Worm (Caenorhabditis elegans) whole organism, L4 larva: ENCODE measurements around the gene C34C6.9.

Source experiments
- T26A8.4 ChIP-seq: fragments of 200-800 bp; sonication (Bioruptor generic); IDR thresholded peaks from 2 replicates; pipeline ENCODE4 v1.3.6; 2022; ENCODE audit warnings: missing genetic modification characterization, missing compliant biosample characterization
- ceh-20 ChIP-seq: fragments of 200-800 bp; sonication (Bioruptor generic); IDR thresholded peaks from 2 replicates; pipeline ENCODE4 v1.3.6; 2022; ENCODE audit warnings: missing genetic modification reagents, missing genetic modification characterization, missing compliant biosample characterization
- ceh-44 ChIP-seq: fragments of 200-800 bp; sonication (Bioruptor generic); IDR thresholded peaks from 2 replicates; pipeline ENCODE4 v1.3.6; 2022; ENCODE audit warnings: missing genetic modification reagents, missing genetic modification characterization, missing compliant biosample characterization
- daf-16 ChIP-seq, 3 experiments: sonication (generic microtip); optimal IDR thresholded peaks; 2 replicates each; lab custom pipeline; 2016 to 2017; ENCODE audit warnings: missing genetic modification characterization in 3 of 3, missing genetic modification reagents in 3 of 3, mild to moderate bottlenecking in 2 of 3, missing compliant biosample characterization in 2 of 3, missing biosample characterization in 1 of 3, moderate library complexity in 1 of 3
- egl-27 ChIP-seq: sonication (generic microtip); optimal IDR thresholded peaks from 3 replicates; lab custom pipeline; 2017; ENCODE audit warnings: missing biosample characterization, missing genetic modification reagents, missing genetic modification characterization
- hlh-30 ChIP-seq: sonication (generic microtip); optimal IDR thresholded peaks from 2 replicates; lab custom pipeline; 2017; ENCODE audit warnings: antibody characterized with exemption, mild to moderate bottlenecking, missing genetic modification characterization, missing compliant biosample characterization; ENCODE audit not compliant: insufficient read depth
- lim-7 ChIP-seq: fragments of 200-800 bp; sonication (Bioruptor generic); IDR thresholded peaks from 2 replicates; pipeline ENCODE4 v1.3.6; 2022; ENCODE audit warnings: missing genetic modification characterization, missing compliant biosample characterization
- mep-1 ChIP-seq: fragments of 150-350 bp; sonication (generic microtip); optimal IDR thresholded peaks from 3 replicates; lab custom pipeline; 2014; ENCODE audit warnings: missing biosample characterization, missing genetic modification characterization
- nhr-77 ChIP-seq: fragments of 150-350 bp; optimal IDR thresholded peaks from 2 replicates; lab custom pipeline; 2014; ENCODE audit warnings: missing biosample characterization, missing genetic modification characterization
- sdz-12 ChIP-seq: fragments of 200-800 bp; sonication (Bioruptor generic); optimal IDR thresholded peaks from 2 replicates; lab custom pipeline; 2018; ENCODE audit warnings: mild to moderate bottlenecking, missing genetic modification characterization, missing compliant biosample characterization
- unc-39 ChIP-seq: sonication (generic microtip); optimal IDR thresholded peaks from 2 replicates; lab custom pipeline; 2017; ENCODE audit warnings: missing biosample characterization, missing genetic modification characterization
- zag-1 ChIP-seq: fragments of 150-350 bp; optimal IDR thresholded peaks from 2 replicates; lab custom pipeline; 2014; ENCODE audit warnings: missing biosample characterization, missing genetic modification characterization

DNA sequence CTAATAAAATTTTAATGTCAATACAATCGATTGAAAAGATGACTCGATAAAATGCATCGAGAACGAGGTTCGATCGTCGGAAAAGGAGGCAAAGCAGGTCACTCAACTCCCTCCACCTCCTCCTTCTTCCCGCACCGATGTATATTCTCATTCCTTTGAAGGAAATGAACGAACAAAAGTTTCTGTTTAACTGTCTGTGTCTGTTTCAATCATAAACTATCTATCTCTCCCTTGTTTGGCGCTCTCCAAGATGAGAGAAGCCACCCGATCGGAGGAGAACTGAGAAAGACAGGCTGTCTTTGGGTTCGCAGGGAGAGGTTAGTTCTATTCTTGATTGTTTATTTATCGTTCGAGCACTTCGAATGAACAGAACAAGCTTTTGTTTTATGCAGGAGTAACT is 44.6 kb upstream of the C34C6.9 start, which contains the start of gene D2085.7:
- TF ChIP-seq lim-7 (GFP tag; lab: Robert Waterston, UW) (no peak), mep-1 (tag; lab: Kevin White, UChicago) (no peak), ceh-44 (GFP tag; lab: Robert Waterston, UW) (no peak), sdz-12 (GFP tag; lab: Kevin White, UChicago) (no peak), egl-27 (tag; lab: Kevin White, UChicago) (no peak), T26A8.4 (GFP tag; lab: Robert Waterston, UW) (no peak), nhr-77 (no peak), ceh-20 (GFP tag; lab: Robert Waterston, UW) (no peak), unc-39 (no peak), daf-16 (GFP tag; optimal IDR thresholded peaks at IDR 0.05; lab: Kevin White, UChicago) (no peak), daf-16 (tag; optimal IDR thresholded peaks at IDR 0.05; lab: Kevin White, UChicago) (peak; percentile 19), zag-1 (no peak), hlh-30 (no peak)
